Worm (Caenorhabditis elegans) whole organism, L4 larva: Measurements from ENCODE around the gene nhr-99.

Experiments
- Y5F2A.4 ChIP-seq: fragments of 200-800 bp; sonication (Bioruptor generic); optimal IDR thresholded peaks from 2 replicates; lab custom pipeline; 2018; ENCODE audit warnings: mild to moderate bottlenecking, missing genetic modification characterization, missing compliant biosample characterization
- daf-12 ChIP-seq: fragments of 150-350 bp; optimal IDR thresholded peaks from 2 replicates; lab custom pipeline; 2014; ENCODE audit warnings: missing biosample characterization, missing genetic modification reagents, missing genetic modification characterization
- fkh-10 ChIP-seq: fragments of 150-350 bp; optimal IDR thresholded peaks from 2 replicates; lab custom pipeline; 2014; ENCODE audit warnings: missing biosample characterization, missing genetic modification reagents, missing genetic modification characterization
- lin-13 ChIP-seq: fragments of 150-350 bp; optimal IDR thresholded peaks from 2 replicates; lab custom pipeline; 2014; ENCODE audit warnings: missing biosample characterization, missing genetic modification reagents, missing genetic modification characterization
- lin-15B ChIP-seq: fragments of 150-350 bp; sonication (generic microtip); optimal IDR thresholded peaks from 3 replicates; lab custom pipeline; 2014; ENCODE audit warnings: missing biosample characterization, missing genetic modification characterization
- lin-29 ChIP-seq: fragments of 200-800 bp; sonication (Bioruptor generic); IDR thresholded peaks from 2 replicates; pipeline ENCODE4 v1.3.6; 2022; ENCODE audit warnings: missing genetic modification reagents, missing genetic modification characterization, missing compliant biosample characterization
- lin-39 ChIP-seq: fragments of 150-350 bp; optimal IDR thresholded peaks from 2 replicates; lab custom pipeline; 2014; ENCODE audit warnings: missing biosample characterization, missing genetic modification reagents, missing genetic modification characterization
- nhr-10 ChIP-seq: fragments of 150-350 bp; optimal IDR thresholded peaks from 2 replicates; lab custom pipeline; 2014; ENCODE audit warnings: missing biosample characterization, missing genetic modification characterization
- nhr-11 ChIP-seq: fragments of 150-350 bp; optimal IDR thresholded peaks from 2 replicates; lab custom pipeline; 2014; ENCODE audit warnings: missing biosample characterization, missing genetic modification characterization
- nhr-76 ChIP-seq: fragments of 150-350 bp; optimal IDR thresholded peaks from 2 replicates; lab custom pipeline; 2014; ENCODE audit warnings: missing biosample characterization, missing genetic modification characterization
- snpc-4 ChIP-seq: fragments of 150-350 bp; optimal IDR thresholded peaks from 2 replicates; lab custom pipeline; 2014; ENCODE audit warnings: missing biosample characterization, missing genetic modification characterization
- unc-62 ChIP-seq, 3 experiments: fragments of 150-350 bp in 1 of 3; sonication (generic microtip); optimal IDR thresholded peaks in 2 of 3; peaks in 1 of 3; 1 replicate in 1 of 3; 2 replicates in 2 of 3; lab custom pipeline; 2014 to 2017; ENCODE audit warnings: missing biosample characterization in 3 of 3, missing genetic modification characterization in 3 of 3, missing genetic modification reagents in 3 of 3, missing genotype in 1 of 3
- zip-11 ChIP-seq: fragments of 200-800 bp; sonication (Bioruptor generic); IDR thresholded peaks from 2 replicates; pipeline ENCODE4 v1.3.6; 2022; ENCODE audit warnings: missing genetic modification characterization, missing compliant biosample characterization

DNA sequence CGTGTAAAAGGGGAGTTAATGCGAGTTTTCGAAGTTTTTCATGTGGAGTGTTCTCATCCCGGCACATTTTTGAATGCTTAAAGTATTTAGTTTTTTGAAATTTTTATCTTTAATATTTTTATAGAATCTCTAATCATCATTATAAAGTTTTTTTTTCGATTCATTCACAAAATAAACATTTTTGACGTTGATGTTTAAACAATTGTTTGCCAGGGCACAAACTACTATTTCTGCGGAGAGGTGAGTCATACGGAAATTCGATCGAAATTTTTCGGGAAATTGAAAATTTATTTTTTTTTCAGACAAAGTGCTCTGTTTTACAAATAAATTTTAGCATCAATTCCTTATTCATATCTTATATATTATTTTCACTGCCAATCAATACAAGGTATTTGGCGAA is 21.0 kb upstream of the nhr-99 start, which contains the start of gene nhr-98:
- TF ChIP-seq lin-39 (no peak), lin-15B (tag; lab: Kevin White, UChicago) (no peak), daf-12 (tag; lab: Kevin White, UChicago) (no peak), lin-13 (no peak), nhr-11 (tag; lab: Kevin White, UChicago) (no peak), Y5F2A.4 (GFP tag; lab: Kevin White, UChicago) (no peak), nhr-10 (tag; lab: Kevin White, UChicago) (no peak), lin-29 (no peak), nhr-76 (tag; lab: Kevin White, UChicago) (no peak), unc-62 (GFP tag; optimal IDR thresholded peaks at IDR 0.05 in 1 of 2; lab: Kevin White, UChicago) (no peak), unc-62 (tag; optimal IDR thresholded peaks at IDR 0.05; lab: Kevin White, UChicago) (no peak), snpc-4 (tag; lab: Kevin White, UChicago) (no peak), zip-11 (no peak), fkh-10 (GFP tag; lab: Kevin White, UChicago) (no peak)
